Worm (Caenorhabditis elegans) whole organism, early embryonic: ENCODE measurements around the gene F56D6.21.
"Not testable (repeated sequence)": the region's sequence is repeated elsewhere in the genome, so short reads cannot be mapped to it uniquely, and the experiment has no call there.

ENCODE experiments used
- B0310.2 ChIP-seq: sonication (generic microtip); optimal IDR thresholded peaks from 2 replicates; lab custom pipeline; 2016; ENCODE audit warnings: mild to moderate bottlenecking, missing genetic modification characterization, missing compliant biosample characterization
- F13C5.2 ChIP-seq: sonication (generic microtip); optimal IDR thresholded peaks from 2 replicates; lab custom pipeline; 2017; ENCODE audit warnings: mild to moderate bottlenecking, missing genetic modification characterization, inconsistent platforms, missing compliant biosample characterization
- aly-1 ChIP-seq: sonication (generic microtip); optimal IDR thresholded peaks from 2 replicates; lab custom pipeline; 2016; ENCODE audit warnings: missing genetic modification characterization, missing compliant biosample characterization
- ama-1 ChIP-seq: fragments of 150-350 bp; optimal IDR thresholded peaks from 2 replicates; lab custom pipeline; 2014
- ceh-13 ChIP-seq: fragments of 200-800 bp; sonication (Bioruptor generic); optimal IDR thresholded peaks from 2 replicates; lab custom pipeline; 2018; ENCODE audit warnings: mild to moderate bottlenecking, missing genetic modification characterization, missing compliant biosample characterization
- ceh-36 ChIP-seq: sonication (generic microtip); optimal IDR thresholded peaks from 2 replicates; lab custom pipeline; 2016; ENCODE audit warnings: missing genetic modification characterization, inconsistent platforms, missing compliant biosample characterization
- ets-7 ChIP-seq: sonication (generic microtip); optimal IDR thresholded peaks from 2 replicates; lab custom pipeline; 2016; ENCODE audit warnings: missing genotype, missing genetic modification characterization, missing compliant biosample characterization
- flt-1 ChIP-seq: fragments of 200-800 bp; sonication (Bioruptor generic); IDR thresholded peaks from 2 replicates; pipeline ENCODE4 v1.3.6; 2022; ENCODE audit warnings: missing genetic modification characterization, missing compliant biosample characterization
- hmbx-1 ChIP-seq: sonication (generic microtip); optimal IDR thresholded peaks from 2 replicates; lab custom pipeline; 2016; ENCODE audit warnings: mild to moderate bottlenecking, missing genetic modification characterization, missing compliant biosample characterization
- hmg-4 ChIP-seq: fragments of 200-800 bp; sonication (Bioruptor generic); optimal IDR thresholded peaks from 2 replicates; lab custom pipeline; 2018; ENCODE audit warnings: mild to moderate bottlenecking, missing genetic modification characterization, missing compliant biosample characterization
- hnd-1 ChIP-seq: sonication (generic microtip); optimal IDR thresholded peaks from 2 replicates; lab custom pipeline; 2016; ENCODE audit warnings: missing genetic modification characterization, missing compliant biosample characterization
- pes-1 ChIP-seq: fragments of 200-800 bp; sonication (Bioruptor generic); IDR thresholded peaks from 2 replicates; pipeline ENCODE4 v1.3.6; 2022; ENCODE audit warnings: missing genetic modification reagents, missing genetic modification characterization, missing compliant biosample characterization
- scrt-1 ChIP-seq: fragments of 200-800 bp; sonication (Bioruptor generic); IDR thresholded peaks from 2 replicates; pipeline ENCODE4 v1.3.6; 2022; ENCODE audit warnings: missing genetic modification characterization, missing compliant biosample characterization
- sea-1 ChIP-seq: fragments of 200-800 bp; sonication (Bioruptor generic); conservative IDR thresholded peaks from 2 replicates; pipeline ENCODE4 v1.3.6; 2022; ENCODE audit warnings: missing genetic modification characterization, missing compliant biosample characterization
- tbx-11 ChIP-seq: fragments of 200-800 bp; sonication (Bioruptor generic); IDR thresholded peaks from 2 replicates; pipeline ENCODE4 v1.3.6; 2022; ENCODE audit warnings: missing genetic modification characterization, missing compliant biosample characterization
- tbx-37 ChIP-seq: fragments of 200-800 bp; sonication (Bioruptor generic); conservative IDR thresholded peaks from 2 replicates; pipeline ENCODE4 v1.3.6; 2022; ENCODE audit warnings: missing genetic modification reagents, missing genetic modification characterization, missing compliant biosample characterization
- tra-4 ChIP-seq: sonication (generic microtip); optimal IDR thresholded peaks from 2 replicates; lab custom pipeline; 2017; ENCODE audit warnings: missing genetic modification characterization, missing compliant biosample characterization

Gene F56D6.21

ce11 chrIV:3899719-3900554, 4.8 kb upstream of the F56D6.21 start, which contains the start of gene srz-62:
TSS of gene srz-62 (plus strand) at chrIV:3900504.
- no peak for TF ChIP-seq ceh-36
- TF ChIP-seq hnd-1 (tag; lab: Kevin White, UChicago), result no peak
- TF ChIP-seq F13C5.2 (tag; lab: Kevin White, UChicago), result no peak
- TF ChIP-seq ama-1 (lab: Kevin White, UChicago), result no peak
- TF ChIP-seq aly-1 (tag; lab: Kevin White, UChicago), result no peak
- TF ChIP-seq hmg-4 (GFP tag; lab: Kevin White, UChicago), result no peak
- no peak for TF ChIP-seq B0310.2 (tag; lab: Kevin White, UChicago)
- TF ChIP-seq ceh-13, result no peak
- no peak for TF ChIP-seq pes-1 (GFP tag; lab: Robert Waterston, UW)
- TF ChIP-seq sea-1 (GFP tag; lab: Robert Waterston, UW), result no peak
- TF ChIP-seq hmbx-1 (tag; lab: Kevin White, UChicago), result no peak
- TF ChIP-seq flt-1 (GFP tag; lab: Robert Waterston, UW), result no peak
- TF ChIP-seq scrt-1 (GFP tag; lab: Robert Waterston, UW), result no peak

ce11 chrIV:3902955-3903354, 1.8 kb upstream of the F56D6.21 start, which contains the start of gene F56D6.6:
TSS of gene F56D6.6 (plus strand) at chrIV:3903255.
- TF ChIP-seq ama-1 (lab: Kevin White, UChicago) (no peak), ceh-36 (no peak), ets-7 (tag; lab: Kevin White, UChicago) (no peak), F13C5.2 (tag; lab: Kevin White, UChicago) (no peak)

DNA sequence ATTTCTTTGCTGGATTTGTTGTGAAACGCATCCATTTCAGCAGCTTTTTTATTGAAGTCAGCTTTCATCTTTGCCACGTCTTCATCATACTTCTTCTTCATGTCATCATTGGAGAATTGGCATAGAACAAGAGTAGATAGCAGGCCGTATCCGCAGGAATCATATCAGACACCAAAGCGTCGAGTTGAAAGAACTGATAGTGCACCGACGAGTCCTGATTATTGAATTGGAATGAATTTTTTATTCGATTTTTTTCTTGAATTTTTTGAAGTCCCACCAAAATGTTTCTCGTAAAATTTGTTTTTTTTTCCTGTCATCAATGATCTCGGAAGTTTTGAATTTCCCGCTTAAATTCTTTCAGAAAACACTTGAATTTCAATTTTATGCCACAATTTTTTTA, 1.7 kb downstream of the F56D6.21 start, which contains the start of gene F56D6.11:
TSS of gene F56D6.11 (minus strand) at position 101 of the 400 bp plus-strand sequence.
- no peak for TF ChIP-seq hnd-1 (tag; lab: Kevin White, UChicago)
- no peak for TF ChIP-seq ets-7 (tag; lab: Kevin White, UChicago)

DNA sequence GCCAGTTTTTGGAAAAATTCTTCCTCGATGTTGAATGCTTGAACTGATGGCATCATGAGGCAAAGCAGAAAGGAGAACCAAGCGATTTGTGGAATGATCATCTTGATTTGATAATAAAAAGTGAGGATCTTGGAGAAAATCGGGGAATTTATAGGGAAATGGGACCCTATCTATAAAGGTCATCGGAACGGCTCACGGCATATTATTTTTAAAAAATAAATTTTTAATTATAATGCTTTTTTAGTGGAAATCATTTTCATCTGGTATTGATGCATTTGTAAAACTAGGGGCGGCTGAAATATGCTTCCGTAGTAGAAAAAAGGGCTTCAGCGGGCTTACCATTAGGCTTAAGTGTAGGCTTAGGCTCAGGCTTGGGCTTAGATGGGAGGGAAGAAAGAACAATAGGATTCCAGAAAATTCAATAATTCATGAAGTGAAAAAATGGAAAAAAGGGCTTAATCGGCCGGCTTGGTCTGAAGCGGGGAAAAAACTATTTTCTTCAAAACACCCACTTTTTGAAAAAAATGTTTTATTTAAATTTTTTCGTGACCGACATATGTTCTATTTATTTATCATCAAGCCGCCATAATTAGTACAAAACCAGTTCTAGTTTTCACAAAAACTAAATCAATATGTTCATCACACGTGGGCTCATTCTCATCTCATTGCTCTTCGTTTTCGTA, 2.9 kb downstream of the F56D6.21 start, which contains the start of the genes F56D6.22 and F56D6.12:
TSS of gene F56D6.22 (minus strand) at position 101 of the 683 bp plus-strand sequence.
TSS of gene F56D6.12 (plus strand) at position 633 of the 683 bp plus-strand sequence.
- TF ChIP-seq ceh-36 (no peak), tra-4 (tag; lab: Kevin White, UChicago) (no peak), pes-1 (GFP tag; lab: Robert Waterston, UW) (no peak), tbx-11 (GFP tag; lab: Robert Waterston, UW) (no peak), scrt-1 (GFP tag; lab: Robert Waterston, UW) (no peak), hnd-1 (tag; lab: Kevin White, UChicago) (no peak), tbx-37 (no peak), hmg-4 (GFP tag; lab: Kevin White, UChicago) (no peak), ets-7 (tag; lab: Kevin White, UChicago) (no peak)

ce11 chrIV:3909114-3909513, 4.4 kb downstream of the F56D6.21 start, which contains the start of gene F56D6.13:
TSS of gene F56D6.13 (plus strand) at chrIV:3909414.
- TF ChIP-seq ets-7 (tag; lab: Kevin White, UChicago) (no peak), pes-1 (GFP tag; lab: Robert Waterston, UW) (no peak), F13C5.2 (tag; lab: Kevin White, UChicago) (no peak), flt-1 (GFP tag; lab: Robert Waterston, UW) (no peak)

- not testable (repeated sequence) for TF ChIP-seq ets-7 (tag; lab: Kevin White, UChicago); F13C5.2 (tag; lab: Kevin White, UChicago); flt-1 (GFP tag; lab: Robert Waterston, UW)
These were observed 7.1 kb downstream of the F56D6.21 start, which contains the start of gene F56D6.18 for ce11 chrIV:3911848-3912247. TSS of gene F56D6.18 (minus strand) at chrIV:3911948.

DNA sequence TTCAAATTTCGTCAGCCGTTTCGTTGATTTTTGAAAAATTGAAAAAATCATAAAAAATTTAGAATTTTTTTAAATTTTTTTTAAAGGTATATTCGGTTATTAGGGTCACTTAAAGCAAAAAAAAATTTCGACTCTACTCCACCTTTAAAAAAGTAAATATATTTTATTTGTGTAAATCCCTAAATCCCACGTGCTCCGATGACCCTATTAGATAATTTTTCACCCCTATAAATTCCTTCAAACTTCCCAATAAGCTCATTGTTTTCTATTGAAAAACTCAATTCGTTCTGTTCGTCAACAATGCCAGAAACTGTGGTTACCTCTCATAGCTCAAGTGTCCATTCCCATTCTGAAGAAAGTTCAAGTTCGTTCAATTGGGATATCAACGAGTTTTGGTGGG, 7.9 kb downstream of the F56D6.21 start, which contains the start of gene F56D6.20:
TSS of gene F56D6.20 (plus strand) at position 301 of the 400 bp plus-strand sequence.
- TF ChIP-seq hnd-1 (tag; lab: Kevin White, UChicago) (no peak), hmbx-1 (tag; lab: Kevin White, UChicago) (no peak), ets-7 (tag; lab: Kevin White, UChicago) (no peak), ceh-36 (no peak), pes-1 (GFP tag; lab: Robert Waterston, UW) (no peak), F13C5.2 (tag; lab: Kevin White, UChicago) (no peak), tra-4 (tag; lab: Kevin White, UChicago) (no peak), scrt-1 (GFP tag; lab: Robert Waterston, UW) (no peak), B0310.2 (tag; lab: Kevin White, UChicago) (no peak), aly-1 (tag; lab: Kevin White, UChicago) (no peak), tbx-37 (no peak), tbx-11 (GFP tag; lab: Robert Waterston, UW) (no peak)
